Fruit fly (Drosophila melanogaster) whole organism, embryonic: ENCODE results near the gene CG6000.

Source experiments
- B-H1 ChIP-seq: fragments of 200-800 bp; sonication (Bioruptor generic); IDR thresholded peaks from 3 replicates; pipeline ENCODE4 v1.3.6; 2022; ENCODE audit warnings: missing biosample characterization, missing genetic modification characterization
- CG10321 ChIP-seq: fragments of 200-800 bp; sonication (Bioruptor generic); IDR thresholded peaks from 2 replicates; pipeline ENCODE4 v1.3.6; 2022; ENCODE audit warnings: missing biosample characterization, missing genetic modification characterization
- CG10979 ChIP-seq: fragments of 200-800 bp; sonication (Bioruptor generic); optimal IDR thresholded peaks from 2 replicates; lab custom pipeline; 2018; ENCODE audit warnings: missing biosample characterization, mild to moderate bottlenecking, missing genetic modification characterization, moderate library complexity
- CG11247 ChIP-seq: fragments of 200-800 bp; sonication (Bioruptor generic); IDR thresholded peaks from 2 replicates; pipeline ENCODE4 v1.3.6; 2022; ENCODE audit warnings: missing biosample characterization, missing genetic modification characterization
- CG14710 ChIP-seq: fragments of 200-800 bp; sonication (Bioruptor generic); optimal IDR thresholded peaks from 3 replicates; lab custom pipeline; 2019; ENCODE audit warnings: missing biosample characterization, mild to moderate bottlenecking, missing genetic modification characterization, moderate library complexity
- CG15479 ChIP-seq: fragments of 200-800 bp; sonication (Bioruptor generic); optimal IDR thresholded peaks from 3 replicates; lab custom pipeline; 2019; ENCODE audit warnings: missing biosample characterization, mild to moderate bottlenecking, missing genetic modification characterization, moderate library complexity
- CG17568 ChIP-seq: fragments of 200-800 bp; sonication (Bioruptor generic); optimal IDR thresholded peaks from 2 replicates; lab custom pipeline; 2018; ENCODE audit warnings: missing biosample characterization, mild to moderate bottlenecking, missing genetic modification characterization, moderate library complexity
- CG18764 ChIP-seq: fragments of 200-800 bp; sonication (Bioruptor generic); optimal IDR thresholded peaks from 3 replicates; lab custom pipeline; 2016; ENCODE audit warnings: missing biosample characterization, missing genetic modification characterization
- CG31224 ChIP-seq: fragments of 200-800 bp; sonication (Bioruptor generic); IDR thresholded peaks from 2 replicates; pipeline ENCODE4 v1.3.6; 2022; ENCODE audit warnings: missing biosample characterization, missing genetic modification characterization
- CG34422 ChIP-seq: fragments of 200-800 bp; sonication (Bioruptor generic); IDR thresholded peaks from 3 replicates; pipeline ENCODE4 v1.3.6; 2022; ENCODE audit warnings: missing biosample characterization, missing genetic modification characterization
- CG3847 ChIP-seq: fragments of 200-800 bp; sonication (Bioruptor generic); IDR thresholded peaks from 2 replicates; pipeline ENCODE4 v1.3.6; 2022; ENCODE audit warnings: missing biosample characterization, missing genetic modification characterization
- CG4820 ChIP-seq: fragments of 200-800 bp; sonication (Bioruptor generic); optimal IDR thresholded peaks from 3 replicates; lab custom pipeline; 2016; ENCODE audit warnings: missing biosample characterization, missing genetic modification characterization
- CG6654 ChIP-seq: fragments of 200-800 bp; sonication (Bioruptor generic); optimal IDR thresholded peaks from 2 replicates; lab custom pipeline; 2017; ENCODE audit warnings: missing biosample characterization, mild to moderate bottlenecking, missing genetic modification characterization
- CG8944 ChIP-seq: fragments of 200-800 bp; sonication (Bioruptor generic); optimal IDR thresholded peaks from 3 replicates; lab custom pipeline; 2016; ENCODE audit warnings: missing biosample characterization, missing genetic modification characterization
- CG9609 ChIP-seq: fragments of 200-800 bp; sonication (Bioruptor generic); optimal IDR thresholded peaks from 3 replicates; lab custom pipeline; 2016; ENCODE audit warnings: missing biosample characterization, missing genetic modification characterization
- CG9727 ChIP-seq: fragments of 200-800 bp; sonication (Bioruptor generic); optimal IDR thresholded peaks from 3 replicates; lab custom pipeline; 2017; ENCODE audit warnings: missing biosample characterization, mild to moderate bottlenecking, missing genetic modification characterization
- Dip3 ChIP-seq: fragments of 200-800 bp; sonication (Bioruptor generic); optimal IDR thresholded peaks from 3 replicates; lab custom pipeline; 2016; ENCODE audit warnings: missing biosample characterization, missing genetic modification characterization
- H15 ChIP-seq: fragments of 200-800 bp; sonication (Bioruptor generic); IDR thresholded peaks from 3 replicates; pipeline ENCODE4 v1.3.6; 2022; ENCODE audit warnings: missing biosample characterization, missing genetic modification characterization
- HLH4C ChIP-seq: fragments of 200-800 bp; sonication (Bioruptor generic); IDR thresholded peaks from 3 replicates; pipeline ENCODE4 v1.3.6; 2022; ENCODE audit warnings: missing biosample characterization, missing genetic modification characterization; ENCODE audit not compliant: partially characterized antibody
- HLHmδ ChIP-seq: fragments of 200-800 bp; sonication (Bioruptor generic); optimal IDR thresholded peaks from 2 replicates; lab custom pipeline; 2018; ENCODE audit warnings: missing biosample characterization, mild to moderate bottlenecking, missing genetic modification characterization, moderate library complexity
- Hey ChIP-seq: fragments of 200-800 bp; sonication (Bioruptor generic); optimal IDR thresholded peaks from 3 replicates; lab custom pipeline; 2018; ENCODE audit warnings: missing biosample characterization, mild to moderate bottlenecking, missing genetic modification characterization
- Meics ChIP-seq: fragments of 200-800 bp; sonication (Bioruptor generic); optimal IDR thresholded peaks from 2 replicates; lab custom pipeline; 2017; ENCODE audit warnings: missing biosample characterization, mild to moderate bottlenecking, missing genetic modification characterization
- Mrtf ChIP-seq: fragments of 200-800 bp; sonication (Bioruptor generic); IDR thresholded peaks from 3 replicates; pipeline ENCODE4 v1.3.6; 2022; ENCODE audit warnings: missing biosample characterization, missing genetic modification characterization
- NC2α ChIP-seq: fragments of 200-800 bp; sonication (Bioruptor generic); optimal IDR thresholded peaks from 2 replicates; lab custom pipeline; 2016; ENCODE audit warnings: missing biosample characterization, missing genetic modification characterization
- Rfx ChIP-seq: fragments of 200-800 bp; sonication (Bioruptor generic); IDR thresholded peaks from 2 replicates; pipeline ENCODE4 v1.3.6; 2022; ENCODE audit warnings: missing biosample characterization, missing genetic modification characterization
- Scr ChIP-seq: fragments of 200-800 bp; sonication (Bioruptor generic); IDR thresholded peaks from 2 replicates; pipeline ENCODE4 v1.3.6; 2022; ENCODE audit warnings: missing biosample characterization, missing genetic modification characterization; ENCODE audit not compliant: partially characterized antibody
- Sox102F ChIP-seq: fragments of 200-800 bp; sonication (Bioruptor generic); optimal IDR thresholded peaks from 2 replicates; lab custom pipeline; 2018; ENCODE audit warnings: missing biosample characterization, mild to moderate bottlenecking, missing genetic modification characterization, moderate library complexity
- Sry-δ ChIP-seq: fragments of 200-800 bp; sonication (Bioruptor generic); optimal IDR thresholded peaks from 2 replicates; lab custom pipeline; 2016; ENCODE audit warnings: missing biosample characterization, missing genetic modification characterization
- Stat92E ChIP-seq, 3 experiments: fragments of >200 bp in 2 of 3; fragments of 200-800 bp in 1 of 3; sonication (Bioruptor generic) in 1 of 3; optimal IDR thresholded peaks; 2 replicates each; lab custom pipeline; 2017 to 2019; ENCODE audit warnings: missing biosample characterization in 3 of 3, missing genetic modification characterization in 3 of 3, mild to moderate bottlenecking in 1 of 3, moderate library complexity in 1 of 3
- Vsx1 ChIP-seq: fragments of 200-800 bp; sonication (Bioruptor generic); optimal IDR thresholded peaks from 2 replicates; lab custom pipeline; 2017; ENCODE audit warnings: missing biosample characterization, mild to moderate bottlenecking, missing genetic modification characterization, missing genetic modification reagents
- Xbp1 ChIP-seq: fragments of 200-800 bp; sonication (Bioruptor generic); optimal IDR thresholded peaks from 3 replicates; lab custom pipeline; 2016; ENCODE audit warnings: missing biosample characterization, mild to moderate bottlenecking, missing genetic modification characterization
- YL-1 ChIP-seq: fragments of 200-800 bp; sonication (Bioruptor generic); optimal IDR thresholded peaks from 3 replicates; lab custom pipeline; 2017; ENCODE audit warnings: missing biosample characterization, mild to moderate bottlenecking, missing genetic modification characterization
- aop ChIP-seq: fragments of 200-800 bp; sonication (Bioruptor generic); IDR thresholded peaks from 2 replicates; pipeline ENCODE4 v1.3.6; 2022; ENCODE audit warnings: missing biosample characterization, missing genetic modification characterization
- bbx ChIP-seq: fragments of 200-800 bp; sonication (Bioruptor generic); IDR thresholded peaks from 2 replicates; pipeline ENCODE4 v1.3.6; 2022; ENCODE audit warnings: missing biosample characterization, missing genetic modification characterization; ENCODE audit not compliant: partially characterized antibody
- cas ChIP-seq: fragments of 200-800 bp; sonication (Bioruptor generic); IDR thresholded peaks from 2 replicates; pipeline ENCODE4 v1.3.6; 2022; ENCODE audit warnings: missing biosample characterization, missing genetic modification characterization
- croc ChIP-seq: fragments of 200-800 bp; sonication (Bioruptor generic); conservative IDR thresholded peaks from 3 replicates; pipeline ENCODE4 v1.3.6; 2022; ENCODE audit warnings: missing biosample characterization, missing genetic modification characterization
- dan ChIP-seq: fragments of 200-800 bp; sonication (Bioruptor generic); IDR thresholded peaks from 2 replicates; pipeline ENCODE4 v1.3.6; 2022; ENCODE audit warnings: missing biosample characterization, missing genetic modification characterization
- disco-r ChIP-seq: fragments of 200-800 bp; sonication (Bioruptor generic); optimal IDR thresholded peaks from 2 replicates; lab custom pipeline; 2016; ENCODE audit warnings: missing biosample characterization, missing genetic modification characterization
- eyg ChIP-seq: fragments of 200-800 bp; sonication (Bioruptor generic); optimal IDR thresholded peaks from 3 replicates; lab custom pipeline; 2016; ENCODE audit warnings: missing biosample characterization, missing genetic modification characterization
- fd96Cb ChIP-seq: fragments of 200-800 bp; sonication (Bioruptor generic); optimal IDR thresholded peaks from 2 replicates; lab custom pipeline; 2018; ENCODE audit warnings: missing biosample characterization, mild to moderate bottlenecking, missing genetic modification characterization, moderate library complexity
- gt ChIP-seq: fragments of 200-800 bp; sonication (Bioruptor generic); IDR thresholded peaks from 2 replicates; pipeline ENCODE4 v1.3.6; 2022; ENCODE audit warnings: missing biosample characterization, missing genetic modification characterization
- ham ChIP-seq: fragments of 200-800 bp; sonication (Bioruptor generic); IDR thresholded peaks from 2 replicates; pipeline ENCODE4 v1.3.6; 2022; ENCODE audit warnings: missing biosample characterization, missing genetic modification characterization
- jing ChIP-seq: fragments of 200-800 bp; sonication (Bioruptor generic); optimal IDR thresholded peaks from 2 replicates; lab custom pipeline; 2018; ENCODE audit warnings: missing biosample characterization, mild to moderate bottlenecking, missing genetic modification characterization
- kay ChIP-seq: fragments of 200-800 bp; sonication (Bioruptor generic); optimal IDR thresholded peaks from 2 replicates; lab custom pipeline; 2016; ENCODE audit warnings: missing biosample characterization, missing genetic modification characterization
- onecut ChIP-seq: fragments of 200-800 bp; sonication (Bioruptor generic); IDR thresholded peaks from 2 replicates; pipeline ENCODE4 v1.3.6; 2022; ENCODE audit warnings: missing biosample characterization, missing genetic modification characterization
- pho ChIP-seq: fragments of 200-800 bp; sonication (Bioruptor generic); optimal IDR thresholded peaks from 2 replicates; lab custom pipeline; 2016; ENCODE audit warnings: missing biosample characterization, missing genetic modification characterization
- pros ChIP-seq: fragments of 200-800 bp; sonication (Bioruptor generic); optimal IDR thresholded peaks from 3 replicates; lab custom pipeline; 2019; ENCODE audit warnings: missing biosample characterization, mild to moderate bottlenecking, missing genetic modification characterization, moderate library complexity
- ranshi ChIP-seq: fragments of 200-800 bp; sonication (Bioruptor generic); IDR thresholded peaks from 2 replicates; pipeline ENCODE4 v1.3.6; 2022; ENCODE audit warnings: missing biosample characterization, missing genetic modification characterization
- repo ChIP-seq: fragments of 200-800 bp; sonication (Bioruptor generic); optimal IDR thresholded peaks from 2 replicates; lab custom pipeline; 2016; ENCODE audit warnings: missing biosample characterization, missing genetic modification characterization
- schlank ChIP-seq: fragments of 200-800 bp; sonication (Bioruptor generic); optimal IDR thresholded peaks from 2 replicates; lab custom pipeline; 2018; ENCODE audit warnings: missing biosample characterization, mild to moderate bottlenecking, missing genetic modification characterization
- wor ChIP-seq: fragments of 200-800 bp; sonication (Bioruptor generic); IDR thresholded peaks from 2 replicates; pipeline ENCODE4 v1.3.6; 2022; ENCODE audit warnings: missing biosample characterization, missing genetic modification characterization
- yki ChIP-seq: fragments of >200 bp; optimal IDR thresholded peaks from 3 replicates; lab custom pipeline; 2018
- zfh1 ChIP-seq: fragments of 200-800 bp; sonication (Bioruptor generic); IDR thresholded peaks from 3 replicates; pipeline ENCODE4 v1.3.6; 2022; ENCODE audit warnings: missing biosample characterization, missing genetic modification characterization

The CG6000 gene

DNA sequence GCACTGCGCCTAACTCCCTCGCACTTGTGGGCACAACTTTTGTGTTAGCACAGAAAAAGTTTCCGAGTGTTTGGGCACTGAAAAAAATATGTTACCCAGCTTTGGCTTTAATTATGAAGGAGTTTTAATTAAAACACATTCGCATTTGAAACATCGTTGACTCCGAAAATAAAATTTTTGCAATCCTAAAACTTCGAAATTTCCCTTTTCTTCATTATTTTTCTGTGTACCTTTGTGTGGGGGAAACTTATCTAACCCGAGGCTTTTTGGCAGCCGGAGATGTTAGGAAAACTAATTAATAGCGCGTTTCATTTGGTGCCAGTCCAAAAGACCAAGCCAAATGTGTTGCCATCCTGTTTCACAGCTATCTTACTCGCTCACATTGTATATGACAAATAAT is 37.5 kb downstream of the CG6000 start (continued):
- TF ChIP-seq cas (GFP tag; lab: Robert Waterston, UW) (no peak), CG11247 (GFP tag; lab: Robert Waterston, UW) (no peak), eyg (GFP tag; lab: Kevin White, UChicago) (no peak), CG4820 (GFP tag; lab: Kevin White, UChicago) (no peak), CG34422 (GFP tag; lab: Robert Waterston, UW) (no peak), HLHmδ (GFP tag; lab: Kevin White, UChicago) (no peak), Dip3 (GFP tag; lab: Kevin White, UChicago) (peak; percentile 2), repo (no peak), CG17568 (no peak), CG3847 (GFP tag; lab: Robert Waterston, UW) (no peak), gt (GFP tag; lab: Robert Waterston, UW) (no peak), schlank (no peak), disco-r (GFP tag; lab: Kevin White, UChicago) (no peak), jing (no peak), yki (lab: Kevin White, UChicago) (no peak), ham (GFP tag; lab: Robert Waterston, UW) (no peak), Mrtf (0 out of 3 replicates have a peak, but pooled peaks have one; percentile 34), pho (no peak), CG10979 (tag; lab: Kevin White, UChicago) (no peak), Meics (GFP tag; lab: Kevin White, UChicago) (peak; percentile 40), pros (GFP tag; lab: Kevin White, UChicago) (no peak), CG9609 (GFP tag; lab: Kevin White, UChicago) (no peak), Hey (no peak), Vsx1 (GFP tag; lab: Kevin White, UChicago) (no peak), bbx (no peak), Xbp1 (GFP tag; lab: Kevin White, UChicago) (no peak), CG9727 (GFP tag; lab: Kevin White, UChicago) (no peak), CG31224 (GFP tag; lab: Robert Waterston, UW) (no peak), croc (GFP tag; lab: Robert Waterston, UW) (no peak), wor (GFP tag; lab: Robert Waterston, UW) (no peak), Sry-δ (GFP tag; lab: Kevin White, UChicago) (no peak), CG8944 (no peak), CG15479 (no peak), dan (no peak), Rfx (no peak), Scr (GFP tag; lab: Robert Waterston, UW) (no peak), CG14710 (tag; lab: Kevin White, UChicago) (no peak), B-H1 (GFP tag; lab: Robert Waterston, UW) (no peak), CG18764 (GFP tag; lab: Kevin White, UChicago) (no peak), kay (no peak), NC2α (GFP tag; lab: Kevin White, UChicago) (no peak), ranshi (GFP tag; lab: Robert Waterston, UW) (no peak), onecut (GFP tag; lab: Robert Waterston, UW) (no peak), Sox102F (GFP tag; lab: Kevin White, UChicago) (peak; percentile 36), aop (no peak), Stat92E (GFP tag; optimal IDR thresholded peaks at IDR 0.05; lab: Kevin White, UChicago) (no peak), HLH4C (GFP tag; lab: Robert Waterston, UW) (no peak), fd96Cb (no peak), zfh1 (GFP tag; lab: Robert Waterston, UW) (no peak), H15 (GFP tag; lab: Robert Waterston, UW) (no peak), CG6654 (no peak), YL-1 (GFP tag; lab: Kevin White, UChicago) (no peak), CG10321 (GFP tag; lab: Robert Waterston, UW) (no peak)
